Worm (Caenorhabditis elegans) whole organism, young adult: Measurements from ENCODE around the gene fbxb-22.
"Not testable (repeated sequence)": the region's sequence is repeated elsewhere in the genome, so short reads cannot be mapped to it uniquely, and the experiment has no call there.

Experiments
- ama-1 ChIP-seq, 3 experiments: fragments of 150-350 bp in 1 of 3; sonication (generic microtip) in 2 of 3; optimal IDR thresholded peaks; 2 replicates each; lab custom pipeline; 2014 to 2018; ENCODE audit warnings: missing biosample characterization in 2 of 3, missing genetic modification characterization in 2 of 3, missing genetic modification reagents in 2 of 3
- hlh-12 ChIP-seq: sonication (generic microtip); optimal IDR thresholded peaks from 2 replicates; lab custom pipeline; 2016; ENCODE audit warnings: missing genetic modification characterization, missing compliant biosample characterization
- mxl-1 ChIP-seq: sonication (generic microtip); optimal IDR thresholded peaks from 2 replicates; lab custom pipeline; 2016; ENCODE audit warnings: missing genetic modification characterization, missing compliant biosample characterization
- rpc-1 ChIP-seq, 2 experiments: fragments of 150-350 bp in 1 of 2; sonication (generic microtip) in 1 of 2; optimal IDR thresholded peaks; 2 replicates each; lab custom pipeline; 2014 to 2018; ENCODE audit warnings: missing biosample characterization in 1 of 2, missing genetic modification characterization in 1 of 2, missing genetic modification reagents in 1 of 2, missing genotype in 1 of 2
- unc-62 ChIP-seq: fragments of 150-350 bp; optimal IDR thresholded peaks from 2 replicates; lab custom pipeline; 2014; ENCODE audit warnings: missing biosample characterization, missing genetic modification reagents, missing genetic modification characterization

DNA sequence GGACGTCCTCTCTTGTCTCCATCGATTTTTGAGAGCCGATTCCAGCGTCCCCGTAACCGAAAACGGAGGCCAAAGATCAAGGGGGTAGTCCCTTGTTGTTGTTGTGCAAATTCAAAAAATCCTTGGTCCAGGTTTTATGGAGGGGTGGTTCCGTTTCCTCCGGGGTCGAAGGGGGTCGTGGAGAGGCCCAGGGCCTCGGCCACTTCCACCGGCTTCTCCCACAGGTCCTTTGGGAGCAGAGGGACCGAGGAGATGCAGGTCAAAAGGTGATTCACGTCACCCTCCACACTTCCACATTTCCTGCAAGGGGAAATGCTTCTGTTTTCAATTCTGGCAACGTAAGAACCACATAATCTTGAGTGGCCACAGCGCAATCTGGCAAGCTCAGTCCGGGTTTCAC is at the start of gene fbxb-22:
- not testable (repeated sequence) for TF ChIP-seq rpc-1 (optimal IDR thresholded peaks at IDR 0.05; lab: Kevin White, UChicago); rpc-1 (tag; optimal IDR thresholded peaks at IDR 0.05; lab: Kevin White, UChicago); unc-62 (GFP tag; lab: Kevin White, UChicago); ama-1 (optimal IDR thresholded peaks at IDR 0.05; lab: Kevin White, UChicago); ama-1 (GFP tag; optimal IDR thresholded peaks at IDR 0.05; lab: Kevin White, UChicago); mxl-1; hlh-12 (tag; lab: Kevin White, UChicago)
